Fruit fly (Drosophila melanogaster): ENCODE data around the gene CG17260.

The CG17260 gene

DNA sequence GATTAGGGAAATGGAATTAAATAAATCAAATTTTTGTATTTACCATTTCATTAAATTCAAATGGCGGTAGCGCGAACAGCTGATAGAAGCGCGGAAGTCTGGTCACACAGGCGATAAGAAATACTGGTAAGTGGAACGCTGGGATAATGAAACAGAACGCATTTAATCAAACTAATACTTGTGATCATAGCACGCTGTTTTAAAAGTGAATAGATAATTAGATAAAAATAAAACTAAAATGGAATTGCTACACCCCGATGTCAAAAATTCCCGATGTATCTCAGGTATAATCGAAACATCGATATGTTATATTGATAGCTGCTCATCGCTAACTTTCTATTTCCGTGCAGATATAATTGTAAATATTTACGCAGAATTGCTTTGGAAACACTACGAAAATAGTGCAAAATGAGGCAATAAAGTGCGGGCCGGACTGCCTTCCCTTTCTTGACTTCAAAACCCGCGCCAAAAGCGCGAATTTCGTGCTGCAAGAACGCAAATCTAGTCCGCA, 44.3 kb upstream of the CG17260 start, which contains the start of the genes okr and CG3558 (continued):
- TF ChIP-seq CG2129 (GFP tag; IDR thresholded peaks at IDR 0.05; ENCODE audit: partially characterized antibody) (peak; percentile 77), Dp (GFP tag; optimal IDR thresholded peaks at IDR 0.05) (peak; percentile 86), Usf (GFP tag; optimal IDR thresholded peaks at IDR 0.05) (no peak), MBD-R2 (GFP tag; IDR thresholded peaks at IDR 0.05) (peak; percentile 80), dmrt99B (tag; optimal IDR thresholded peaks at IDR 0.05) (no peak), bowl (GFP tag; IDR thresholded peaks at IDR 0.05) (no peak), CG30020 (tag; optimal IDR thresholded peaks at IDR 0.05) (peak; percentile 76), CG2678 (tag; optimal IDR thresholded peaks at IDR 0.05) (no peak), sima (GFP tag; optimal IDR thresholded peaks at IDR 0.05) (no peak), CG16779 (GFP tag; IDR thresholded peaks at IDR 0.05) (no peak), cas (GFP tag; IDR thresholded peaks at IDR 0.05) (no peak), crol (GFP tag; IDR thresholded peaks at IDR 0.05) (no peak), CG1603 (tag; optimal IDR thresholded peaks at IDR 0.05) (peak; percentile 82), CG4854 (GFP tag; optimal IDR thresholded peaks at IDR 0.05) (no peak), Dip2 (GFP tag; IDR thresholded peaks at IDR 0.05) (no peak), nmo (GFP tag; optimal IDR thresholded peaks at IDR 0.05) (peak; percentile 39), CG18011 (GFP tag; optimal IDR thresholded peaks at IDR 0.05) (no peak), CG12236 (GFP tag; optimal IDR thresholded peaks at IDR 0.05) (no peak)

dm6 chr2L:2993236-2993635, 43.8 kb upstream of the CG17260 start:
- TF ChIP-seq CG34422 (GFP tag; IDR thresholded peaks at IDR 0.05) (peak; percentile 35; the same call in 1 of the 3 replicates), HmgZ (tag; optimal IDR thresholded peaks at IDR 0.05) (peak; percentile 13), trem (tag; optimal IDR thresholded peaks at IDR 0.05) (no peak), CG4360 (GFP tag; IDR thresholded peaks at IDR 0.05) (peak; percentile 93), CG10979 (tag; optimal IDR thresholded peaks at IDR 0.05) (no peak), CG4328 (GFP tag; optimal IDR thresholded peaks at IDR 0.05) (peak; percentile 8), hkb (optimal IDR thresholded peaks at IDR 0.05) (no peak), hkb (GFP tag; IDR thresholded peaks at IDR 0.05) (peak; percentile 35; the same call in 1 of the 2 replicates), Trl (optimal IDR thresholded peaks at IDR 0.05) (peak in 1 of 2 experiments; percentile 24), Trl (GFP tag; optimal IDR thresholded peaks at IDR 0.05) (no peak), CG10543 (GFP tag; optimal IDR thresholded peaks at IDR 0.05) (peak; percentile 66), CG12744 (GFP tag; optimal IDR thresholded peaks at IDR 0.05) (no peak), CHES-1-like (GFP tag; optimal IDR thresholded peaks at IDR 0.05) (peak; percentile 5), mirr (GFP tag; optimal IDR thresholded peaks at IDR 0.05) (peak; percentile 41), CG11695 (GFP tag; IDR thresholded peaks at IDR 0.05) (no peak), sug (tag; optimal IDR thresholded peaks at IDR 0.05) (peak; percentile 13), Hey (tag; optimal IDR thresholded peaks at IDR 0.05) (peak; percentile 83), chinmo (GFP tag; IDR thresholded peaks at IDR 0.05; ENCODE audit: partially characterized antibody) (peak; percentile 14; the same call in 1 of the 4 replicates), CG14710 (tag; optimal IDR thresholded peaks at IDR 0.05) (no peak), Nf-YC (tag; optimal IDR thresholded peaks at IDR 0.05) (no peak), mld (GFP tag; IDR thresholded peaks at IDR 0.05; ENCODE audit: partially characterized antibody) (0 out of 3 replicates have a peak, but pooled peaks have one; percentile 7), Aef1 (GFP tag; IDR thresholded peaks at IDR 0.05) (0 out of 3 replicates have a peak, but pooled peaks have one; percentile 29), so (GFP tag; IDR thresholded peaks at IDR 0.05) (no peak), CG6813 (GFP tag; optimal IDR thresholded peaks at IDR 0.05) (peak; percentile 10), CG13296 (GFP tag; optimal IDR thresholded peaks at IDR 0.05) (peak; percentile 14), pzg (GFP tag; optimal IDR thresholded peaks at IDR 0.05) (no peak), kah (GFP tag; optimal IDR thresholded peaks at IDR 0.05) (peak; percentile 36), MESR4 (GFP tag; optimal IDR thresholded peaks at IDR 0.05) (peak; percentile 30), fru (optimal IDR thresholded peaks at IDR 0.05) (no peak), gce (GFP tag; IDR thresholded peaks at IDR 0.05) (0 out of 3 replicates have a peak, but pooled peaks have one; percentile 26), cg (GFP tag; optimal IDR thresholded peaks at IDR 0.05) (peak; percentile 82)

All from whole organism, embryonic.